Worm (Caenorhabditis elegans) whole organism, late embryonic: ENCODE results near the gene F13B6.1.

Experiments used
- C08G9.2 ChIP-seq: sonication (generic microtip); optimal IDR thresholded peaks from 2 replicates; lab custom pipeline; 2016; ENCODE audit warnings: mild to moderate bottlenecking, missing genetic modification characterization, moderate library complexity, missing compliant biosample characterization
- C38D4.7 ChIP-seq: fragments of 200-800 bp; sonication (Bioruptor generic); optimal IDR thresholded peaks from 2 replicates; lab custom pipeline; 2018; ENCODE audit warnings: mild to moderate bottlenecking, missing genetic modification characterization, moderate library complexity, missing compliant biosample characterization
- K02D7.2 ChIP-seq: sonication (generic microtip); optimal IDR thresholded peaks from 2 replicates; lab custom pipeline; 2017; ENCODE audit warnings: mild to moderate bottlenecking, missing genetic modification characterization, missing compliant biosample characterization
- K09A11.1 ChIP-seq: sonication (generic microtip); optimal IDR thresholded peaks from 2 replicates; lab custom pipeline; 2017; ENCODE audit warnings: antibody characterized with exemption, mild to moderate bottlenecking, missing genetic modification characterization, missing compliant biosample characterization; ENCODE audit not compliant: insufficient read depth
- T23F11.4 ChIP-seq: fragments of 200-800 bp; sonication (Bioruptor generic); optimal IDR thresholded peaks from 2 replicates; lab custom pipeline; 2018; ENCODE audit warnings: mild to moderate bottlenecking, missing genetic modification characterization, missing compliant biosample characterization
- ahr-1 ChIP-seq: sonication (generic microtip); optimal IDR thresholded peaks from 2 replicates; lab custom pipeline; 2016; ENCODE audit warnings: missing genetic modification characterization, missing compliant biosample characterization
- ama-1 ChIP-seq: fragments of 150-350 bp; optimal IDR thresholded peaks from 2 replicates; lab custom pipeline; 2014
- ceh-14 ChIP-seq: sonication (generic microtip); optimal IDR thresholded peaks from 2 replicates; lab custom pipeline; 2016; ENCODE audit warnings: missing genotype, missing genetic modification characterization, missing compliant biosample characterization
- ceh-19 ChIP-seq: fragments of 200-800 bp; sonication (Bioruptor generic); optimal IDR thresholded peaks from 2 replicates; lab custom pipeline; 2018; ENCODE audit warnings: mild to moderate bottlenecking, missing genetic modification characterization, missing compliant biosample characterization
- ceh-31 ChIP-seq: sonication (generic microtip); optimal IDR thresholded peaks from 2 replicates; lab custom pipeline; 2016; ENCODE audit warnings: missing genetic modification characterization, missing compliant biosample characterization
- ceh-48 ChIP-seq: sonication (generic microtip); optimal IDR thresholded peaks from 2 replicates; lab custom pipeline; 2016; ENCODE audit warnings: missing genetic modification characterization, inconsistent platforms, missing compliant biosample characterization
- che-1 ChIP-seq: sonication (generic microtip); optimal IDR thresholded peaks from 2 replicates; lab custom pipeline; 2016; ENCODE audit warnings: mild to moderate bottlenecking, missing genetic modification characterization, missing compliant biosample characterization
- dmd-4 ChIP-seq: sonication (generic microtip); optimal IDR thresholded peaks from 2 replicates; lab custom pipeline; 2016; ENCODE audit warnings: borderline replicate concordance, missing genetic modification characterization, missing compliant biosample characterization
- dve-1 ChIP-seq: sonication (generic microtip); optimal IDR thresholded peaks from 2 replicates; lab custom pipeline; 2017; ENCODE audit warnings: antibody characterized with exemption, mild to moderate bottlenecking, missing genetic modification characterization, missing compliant biosample characterization
- elt-2 ChIP-seq: sonication (generic microtip); optimal IDR thresholded peaks from 2 replicates; lab custom pipeline; 2016; ENCODE audit warnings: missing genetic modification reagents, missing genetic modification characterization, missing compliant biosample characterization
- ets-4 ChIP-seq: sonication (generic microtip); optimal IDR thresholded peaks from 2 replicates; lab custom pipeline; 2016; ENCODE audit warnings: missing genetic modification characterization, missing compliant biosample characterization
- fkh-6 ChIP-seq: sonication (generic microtip); optimal IDR thresholded peaks from 2 replicates; lab custom pipeline; 2016; ENCODE audit warnings: missing genetic modification characterization, missing compliant biosample characterization
- gmeb-2 ChIP-seq: sonication (generic microtip); optimal IDR thresholded peaks from 2 replicates; lab custom pipeline; 2016; ENCODE audit warnings: missing genetic modification characterization, inconsistent platforms, missing compliant biosample characterization
- hlh-6 ChIP-seq: sonication (generic microtip); optimal IDR thresholded peaks from 2 replicates; lab custom pipeline; 2016; ENCODE audit warnings: missing genotype, missing genetic modification characterization, missing compliant biosample characterization
- hlh-8 ChIP-seq: sonication (generic microtip); optimal IDR thresholded peaks from 2 replicates; lab custom pipeline; 2016; ENCODE audit warnings: missing genotype, missing genetic modification characterization, missing compliant biosample characterization
- nhr-11 ChIP-seq: fragments of 150-350 bp; optimal IDR thresholded peaks from 2 replicates; lab custom pipeline; 2014; ENCODE audit warnings: missing biosample characterization, missing genetic modification characterization
- odd-2 ChIP-seq: sonication (generic microtip); optimal IDR thresholded peaks from 2 replicates; lab custom pipeline; 2017; ENCODE audit warnings: antibody characterized with exemption, mild to moderate bottlenecking, missing genetic modification characterization, missing compliant biosample characterization
- pat-9 ChIP-seq: fragments of 200-800 bp; sonication (Bioruptor generic); optimal IDR thresholded peaks from 2 replicates; lab custom pipeline; 2018; ENCODE audit warnings: mild to moderate bottlenecking, missing genetic modification characterization, moderate library complexity, missing compliant biosample characterization
- pha-4 ChIP-seq: fragments of 150-350 bp; optimal IDR thresholded peaks from 2 replicates; lab custom pipeline; 2018; ENCODE audit warnings: missing biosample characterization, missing genetic modification reagents, missing genetic modification characterization
- pros-1 ChIP-seq: fragments of 150-350 bp; optimal IDR thresholded peaks from 2 replicates; lab custom pipeline; 2014; ENCODE audit warnings: missing biosample characterization, missing genetic modification reagents, missing genetic modification characterization
- ref-2 ChIP-seq: sonication (generic microtip); optimal IDR thresholded peaks from 2 replicates; lab custom pipeline; 2016; ENCODE audit warnings: missing genetic modification characterization, missing compliant biosample characterization
- sdc-2 ChIP-seq: sonication (generic microtip); optimal IDR thresholded peaks from 2 replicates; lab custom pipeline; 2016; ENCODE audit warnings: missing genotype, missing genetic modification characterization, missing compliant biosample characterization
- sox-4 ChIP-seq: sonication (generic microtip); optimal IDR thresholded peaks from 2 replicates; lab custom pipeline; 2017; ENCODE audit warnings: mild to moderate bottlenecking, missing genetic modification characterization, inconsistent platforms, missing compliant biosample characterization
- unc-3 ChIP-seq, 2 experiments: fragments of 200-800 bp in 1 of 2; sonication (Bioruptor generic) in 1 of 2; sonication (generic microtip) in 1 of 2; conservative IDR thresholded peaks in 1 of 2; optimal IDR thresholded peaks in 1 of 2; 2 replicates each; pipeline versions ENCODE4 v1.3.6 to Lab custom; 2016 to 2022; ENCODE audit warnings: missing compliant biosample characterization in 2 of 2, missing genetic modification characterization in 2 of 2, missing genetic modification reagents in 1 of 2
- unc-42 ChIP-seq: sonication (generic microtip); optimal IDR thresholded peaks from 2 replicates; lab custom pipeline; 2016; ENCODE audit warnings: missing genotype, missing genetic modification characterization, missing compliant biosample characterization
- unc-86 ChIP-seq: sonication (generic microtip); optimal IDR thresholded peaks from 2 replicates; lab custom pipeline; 2016; ENCODE audit warnings: missing genetic modification characterization, missing compliant biosample characterization
- ztf-16 ChIP-seq: sonication (generic microtip); optimal IDR thresholded peaks from 2 replicates; lab custom pipeline; 2017; ENCODE audit warnings: missing genetic modification characterization, missing compliant biosample characterization

Gene F13B6.1

ce11 chrIV:7445995-7446394 is 10.3 kb upstream of the F13B6.1 start, which contains the start of gene B0496.1:
Gene B0496.1, plus strand, starts transcription at chrIV:7446295.
- TF ChIP-seq odd-2 (tag; lab: Kevin White, UChicago) (no peak), sox-4 (tag; lab: Kevin White, UChicago) (no peak), nhr-11 (tag; lab: Kevin White, UChicago) (no peak), unc-86 (tag; lab: Kevin White, UChicago) (no peak), pha-4 (tag; lab: Kevin White, UChicago) (no peak), ztf-16 (tag; lab: Kevin White, UChicago) (no peak), pat-9 (no peak), elt-2 (tag; lab: Kevin White, UChicago) (no peak)

ce11 chrIV:7447556-7447955 is 8.8 kb upstream of the F13B6.1 start, which contains the start of gene B0496.2:
Gene B0496.2, plus strand, starts transcription at chrIV:7447856.
- TF ChIP-seq C38D4.7 (GFP tag; lab: Kevin White, UChicago) (no peak), hlh-6 (tag; lab: Kevin White, UChicago) (no peak), pha-4 (tag; lab: Kevin White, UChicago) (no peak), hlh-8 (tag; lab: Kevin White, UChicago) (no peak), che-1 (tag; lab: Kevin White, UChicago) (no peak), ztf-16 (tag; lab: Kevin White, UChicago) (no peak), ceh-19 (GFP tag; lab: Kevin White, UChicago) (no peak), C08G9.2 (tag; lab: Kevin White, UChicago) (no peak), ceh-48 (tag; lab: Kevin White, UChicago) (no peak), ahr-1 (tag; lab: Kevin White, UChicago) (no peak), odd-2 (tag; lab: Kevin White, UChicago) (no peak), sdc-2 (tag; lab: Kevin White, UChicago) (no peak), gmeb-2 (tag; lab: Kevin White, UChicago) (no peak), ets-4 (tag; lab: Kevin White, UChicago) (no peak), fkh-6 (tag; lab: Kevin White, UChicago) (no peak), dmd-4 (tag; lab: Kevin White, UChicago) (no peak), dve-1 (tag; lab: Kevin White, UChicago) (no peak), pros-1 (tag; lab: Kevin White, UChicago) (no peak), ceh-31 (no peak)

- TF ChIP-seq ceh-48 (tag; lab: Kevin White, UChicago) (no peak), pros-1 (tag; lab: Kevin White, UChicago) (no peak), K02D7.2 (tag; lab: Kevin White, UChicago) (no peak)
These were observed 5.0 kb upstream of the F13B6.1 start, which contains the start of gene tes-1 for ce11 chrIV:7451345-7451744. Gene tes-1, minus strand, starts transcription at chrIV:7451445.

ce11 chrIV:7453661-7454159 is 2.6 kb upstream of the F13B6.1 start:
- TF ChIP-seq K09A11.1 (tag; lab: Kevin White, UChicago) = no peak
- TF ChIP-seq unc-42 (tag; lab: Kevin White, UChicago) = peak; percentile 43
- no peak for TF ChIP-seq unc-3 (GFP tag; conservative IDR thresholded peaks at IDR 0.05; lab: Robert Waterston, UW)
- TF ChIP-seq unc-3 (tag; optimal IDR thresholded peaks at IDR 0.05; lab: Kevin White, UChicago) = no peak
- peak; percentile 32 for TF ChIP-seq ceh-31
- peak; percentile 21 for TF ChIP-seq ceh-14 (tag; lab: Kevin White, UChicago)
- TF ChIP-seq, all 69 proteins: peak for 3

ce11 chrIV:7454890-7455289 is 1.4 kb upstream of the F13B6.1 start:
- TF ChIP-seq ama-1 (lab: Kevin White, UChicago) (no peak), T23F11.4 (GFP tag; lab: Kevin White, UChicago) (no peak), ceh-31 (peak; percentile 3), ref-2 (tag; lab: Kevin White, UChicago) (peak; percentile 6), K09A11.1 (tag; lab: Kevin White, UChicago) (no peak)
